Worm (Caenorhabditis elegans) whole organism, young adult: ENCODE results near the gene gba-1.

Experiments
- T07F8.4 ChIP-seq: sonication (generic microtip); optimal IDR thresholded peaks from 2 replicates; lab custom pipeline; 2016; ENCODE audit warnings: mild to moderate bottlenecking, missing genetic modification characterization, moderate library complexity, missing compliant biosample characterization
- ama-1 ChIP-seq, 3 experiments: fragments of 150-350 bp in 1 of 3; sonication (generic microtip) in 2 of 3; optimal IDR thresholded peaks; 2 replicates each; lab custom pipeline; 2014 to 2018; ENCODE audit warnings: missing biosample characterization in 2 of 3, missing genetic modification characterization in 2 of 3, missing genetic modification reagents in 2 of 3
- fkh-3 ChIP-seq: sonication (generic microtip); optimal IDR thresholded peaks from 2 replicates; lab custom pipeline; 2016; ENCODE audit warnings: mild to moderate bottlenecking, missing genetic modification characterization, missing compliant biosample characterization
- madf-8 ChIP-seq: fragments of 200-800 bp; sonication (Bioruptor generic); conservative IDR thresholded peaks from 2 replicates; pipeline ENCODE4 v1.3.6; 2022; ENCODE audit warnings: missing genetic modification reagents, missing genetic modification characterization, missing compliant biosample characterization
- pbrm-1 ChIP-seq: fragments of 200-800 bp; sonication (Bioruptor generic); IDR thresholded peaks from 2 replicates; pipeline ENCODE4 v1.3.6; 2022; ENCODE audit warnings: missing genetic modification reagents, missing genetic modification characterization, missing compliant biosample characterization
- somi-1 ChIP-seq: fragments of 200-800 bp; sonication (Bioruptor generic); optimal IDR thresholded peaks from 2 replicates; lab custom pipeline; 2018; ENCODE audit warnings: mild to moderate bottlenecking, missing genetic modification characterization, missing compliant biosample characterization
- tlf-1 ChIP-seq: fragments of 200-800 bp; sonication (Bioruptor generic); optimal IDR thresholded peaks from 2 replicates; lab custom pipeline; 2018; ENCODE audit warnings: mild to moderate bottlenecking, missing genetic modification characterization, missing compliant biosample characterization
- zim-3 ChIP-seq: sonication (generic microtip); optimal IDR thresholded peaks from 2 replicates; lab custom pipeline; 2017; ENCODE audit warnings: mild to moderate bottlenecking, missing genetic modification characterization, moderate library complexity, missing compliant biosample characterization

DNA sequence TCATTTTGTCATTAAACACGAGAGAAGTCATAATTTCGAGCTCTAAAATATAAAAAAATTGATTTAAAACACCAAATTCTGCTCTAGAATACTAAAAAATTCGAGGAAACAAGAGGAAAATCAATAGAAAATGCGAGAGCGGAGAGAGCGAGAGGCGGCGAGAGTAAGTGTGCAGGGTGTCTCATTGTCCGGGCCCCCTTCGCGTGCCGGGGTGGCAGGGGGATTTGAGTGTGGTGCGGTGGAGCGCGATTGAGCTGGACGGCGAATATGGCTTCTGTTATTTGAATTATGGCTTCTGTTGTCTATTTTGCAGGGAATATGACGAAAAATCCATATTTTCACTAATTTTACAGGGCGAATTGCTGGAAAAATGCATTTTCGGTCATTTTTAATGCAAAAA is 43.3 kb downstream of the gba-1 start, which contains the start of gene Y59C2A.3:
- TF ChIP-seq T07F8.4 (tag; lab: Kevin White, UChicago) (no peak), tlf-1 (GFP tag; lab: Kevin White, UChicago) (no peak), fkh-3 (tag; lab: Kevin White, UChicago) (no peak), somi-1 (GFP tag; lab: Kevin White, UChicago) (no peak), madf-8 (no peak), zim-3 (tag; lab: Kevin White, UChicago) (no peak), ama-1 (optimal IDR thresholded peaks at IDR 0.05; lab: Kevin White, UChicago) (no peak), ama-1 (GFP tag; optimal IDR thresholded peaks at IDR 0.05; lab: Kevin White, UChicago) (no peak), pbrm-1 (GFP tag; lab: Robert Waterston, UW) (no peak)
